Fruit fly (Drosophila melanogaster): ENCODE results near the gene CG14258.

CG14258 gene

dm6 chr3R:27133992-27134391 is 41.0 kb downstream of the CG14258 start:
- TF ChIP-seq Hr96 (GFP tag; optimal IDR thresholded peaks at IDR 0.05) (no peak), ovo (GFP tag; optimal IDR thresholded peaks at IDR 0.05) (no peak), CG1620 (GFP tag; optimal IDR thresholded peaks at IDR 0.05) (no peak), pad (GFP tag; optimal IDR thresholded peaks at IDR 0.05) (no peak), CG14711 (tag; optimal IDR thresholded peaks at IDR 0.05) (no peak), bab1 (GFP tag; optimal IDR thresholded peaks at IDR 0.05) (no peak), tj (GFP tag; optimal IDR thresholded peaks at IDR 0.05) (no peak), toe (GFP tag; optimal IDR thresholded peaks at IDR 0.05) (no peak), CG12768 (GFP tag; optimal IDR thresholded peaks at IDR 0.05) (no peak), Crg-1 (GFP tag; optimal IDR thresholded peaks at IDR 0.05) (no peak), Mnt (GFP tag; optimal IDR thresholded peaks at IDR 0.05) (no peak), CG33017 (tag; optimal IDR thresholded peaks at IDR 0.05) (no peak), cnc (optimal IDR thresholded peaks at IDR 0.05) (no peak), CG7045 (GFP tag; optimal IDR thresholded peaks at IDR 0.05) (no peak), CG11617 (GFP tag; optimal IDR thresholded peaks at IDR 0.05) (no peak), CG7101 (tag; optimal IDR thresholded peaks at IDR 0.05) (no peak)

- TF ChIP-seq bab1 (GFP tag; optimal IDR thresholded peaks at IDR 0.05) = no peak
- no peak for TF ChIP-seq cnc (optimal IDR thresholded peaks at IDR 0.05)
- TF ChIP-seq Mnt (GFP tag; optimal IDR thresholded peaks at IDR 0.05) = no peak
- no peak for TF ChIP-seq CG12768 (GFP tag; optimal IDR thresholded peaks at IDR 0.05)
- TF ChIP-seq Crg-1 (GFP tag; optimal IDR thresholded peaks at IDR 0.05) = no peak
- no peak for TF ChIP-seq cic (GFP tag; optimal IDR thresholded peaks at IDR 0.05)
- no peak for TF ChIP-seq CG7101 (tag; optimal IDR thresholded peaks at IDR 0.05)
- TF ChIP-seq CG1620 (GFP tag; optimal IDR thresholded peaks at IDR 0.05) = no peak
Observed at dm6 chr3R:27134728-27135361, 41.9 kb downstream of the CG14258 start.

dm6 chr3R:27135692-27136641 is 43.0 kb downstream of the CG14258 start:
- TF ChIP-seq CG12768 (GFP tag; optimal IDR thresholded peaks at IDR 0.05) = peak; percentile 24
- TF ChIP-seq CG7101 (tag; optimal IDR thresholded peaks at IDR 0.05) = peak; percentile 67
- TF ChIP-seq ovo (GFP tag; optimal IDR thresholded peaks at IDR 0.05) = peak; percentile 60
- peak; percentile 60 for TF ChIP-seq CG7045 (GFP tag; optimal IDR thresholded peaks at IDR 0.05)
- TF ChIP-seq tj (GFP tag; optimal IDR thresholded peaks at IDR 0.05) = peak; percentile 1
- peak; percentile 19 for TF ChIP-seq Clk (GFP tag; optimal IDR thresholded peaks at IDR 0.05)
- peak; percentile 25 for TF ChIP-seq CG1620 (GFP tag; optimal IDR thresholded peaks at IDR 0.05)
- TF ChIP-seq Mnt (GFP tag; optimal IDR thresholded peaks at IDR 0.05) = no peak
- TF ChIP-seq CG11617 (GFP tag; optimal IDR thresholded peaks at IDR 0.05) = peak; percentile 65
- TF ChIP-seq bab1 (GFP tag; optimal IDR thresholded peaks at IDR 0.05) = no peak
- TF ChIP-seq pad (GFP tag; optimal IDR thresholded peaks at IDR 0.05) = peak; percentile 41
- TF ChIP-seq CG33017 (tag; optimal IDR thresholded peaks at IDR 0.05) = peak; percentile 14
- TF ChIP-seq Hr96 (GFP tag; optimal IDR thresholded peaks at IDR 0.05) = peak; percentile 14
- TF ChIP-seq Crg-1 (GFP tag; optimal IDR thresholded peaks at IDR 0.05) = peak; percentile 31
- TF ChIP-seq CG14711 (tag; optimal IDR thresholded peaks at IDR 0.05) = peak; percentile 41
- no peak for TF ChIP-seq cnc (optimal IDR thresholded peaks at IDR 0.05)
- peak; percentile 37 for TF ChIP-seq cic (GFP tag; optimal IDR thresholded peaks at IDR 0.05)
- TF ChIP-seq toe (GFP tag; optimal IDR thresholded peaks at IDR 0.05) = no peak
- TF ChIP-seq kay (GFP tag; ENCODE audit: borderline replicate concordance) = peak; percentile 90
- TF ChIP-seq CG5204 (GFP tag; optimal IDR thresholded peaks at IDR 0.05) = no peak

- TF ChIP-seq CG14711 (tag; optimal IDR thresholded peaks at IDR 0.05) (no peak), cic (GFP tag; optimal IDR thresholded peaks at IDR 0.05) (no peak), CG1620 (GFP tag; optimal IDR thresholded peaks at IDR 0.05) (no peak), Hr96 (GFP tag; optimal IDR thresholded peaks at IDR 0.05) (no peak), CG7101 (tag; optimal IDR thresholded peaks at IDR 0.05) (no peak), CG12768 (GFP tag; optimal IDR thresholded peaks at IDR 0.05) (no peak), CG33017 (tag; optimal IDR thresholded peaks at IDR 0.05) (no peak), cnc (optimal IDR thresholded peaks at IDR 0.05) (no peak)
Observed at dm6 chr3R:27137914-27138323, 45.0 kb downstream of the CG14258 start.

dm6 chr3R:27138700-27139099 is 45.8 kb downstream of the CG14258 start:
- TF ChIP-seq tj (GFP tag; optimal IDR thresholded peaks at IDR 0.05) (peak; percentile 95), toe (GFP tag; optimal IDR thresholded peaks at IDR 0.05) (no peak)

dm6 chr3R:27139963-27140362 is 47.0 kb downstream of the CG14258 start:
- TF ChIP-seq CG14711 (tag; optimal IDR thresholded peaks at IDR 0.05) (peak; percentile 56), kay (GFP tag; ENCODE audit: borderline replicate concordance) (peak; percentile 38), CG7045 (GFP tag; optimal IDR thresholded peaks at IDR 0.05) (no peak), CG11617 (GFP tag; optimal IDR thresholded peaks at IDR 0.05) (no peak)
